Fruit fly (Drosophila melanogaster): Measurements from ENCODE around the gene CG8534.
A peak's percentile ranks its signal among the peaks of the same experiment; 100 is the strongest.

The CG8534 gene

dm6 chr3R:9777941-9778360 lies 34.6 kb upstream of the CG8534 start, which contains the start of gene RpS29 (continued):
- peak in 1 of 2 experiments; percentile 69 for TF ChIP-seq Eip74EF (GFP tag; optimal IDR thresholded peaks at IDR 0.05)
- TF ChIP-seq ssp (GFP tag; IDR thresholded peaks at IDR 0.05) = peak; percentile 49
- TF ChIP-seq CG6175 (GFP tag; IDR thresholded peaks at IDR 0.05) = peak; percentile 84
- TF ChIP-seq Abd-B (GFP tag; optimal IDR thresholded peaks at IDR 0.05) = peak; percentile 40
- peak; percentile 70 for TF ChIP-seq Fer2 (tag; optimal IDR thresholded peaks at IDR 0.05)
- TF ChIP-seq CG14667 (GFP tag; IDR thresholded peaks at IDR 0.05) = peak; percentile 54; the same call in 1 of the 2 replicates
- TF ChIP-seq CG10543 (GFP tag; optimal IDR thresholded peaks at IDR 0.05) = peak; percentile 93
- TF ChIP-seq CG34224 (GFP tag; IDR thresholded peaks at IDR 0.05; ENCODE audit: partially characterized antibody) = peak; percentile 93
- peak; percentile 80 for TF ChIP-seq tx (GFP tag; optimal IDR thresholded peaks at IDR 0.05)
- peak; percentile 85 for TF ChIP-seq Xbp1 (GFP tag; optimal IDR thresholded peaks at IDR 0.05)
- peak; percentile 98 for TF ChIP-seq Ets97D (GFP tag; optimal IDR thresholded peaks at IDR 0.05)
- peak; percentile 84 for TF ChIP-seq CG4282 (GFP tag; optimal IDR thresholded peaks at IDR 0.05)
- peak; percentile 56; the same call in 1 of the 2 replicates for TF ChIP-seq wdn (GFP tag; IDR thresholded peaks at IDR 0.05)
- TF ChIP-seq pzg (GFP tag; optimal IDR thresholded peaks at IDR 0.05) = peak; percentile 100
- TF ChIP-seq sna (GFP tag; IDR thresholded peaks at IDR 0.05; ENCODE audit: partially characterized antibody) = peak; percentile 90
- peak; percentile 84 for TF ChIP-seq CG12391 (tag; optimal IDR thresholded peaks at IDR 0.05)
- peak; percentile 79 for TF ChIP-seq MTF-1 (GFP tag; optimal IDR thresholded peaks at IDR 0.05; ENCODE audit: borderline replicate concordance)
- peak; percentile 86 for TF ChIP-seq tna (GFP tag; IDR thresholded peaks at IDR 0.05; ENCODE audit: partially characterized antibody)
- TF ChIP-seq Lhr (GFP tag; optimal IDR thresholded peaks at IDR 0.05) = peak; percentile 90
- TF ChIP-seq tll (GFP tag; optimal IDR thresholded peaks at IDR 0.05) = no peak
- TF ChIP-seq CG31224 (GFP tag; IDR thresholded peaks at IDR 0.05) = no peak
- peak; percentile 74 for TF ChIP-seq ftz-f1 (GFP tag; optimal IDR thresholded peaks at IDR 0.05)
- no peak for TF ChIP-seq pros (GFP tag; optimal IDR thresholded peaks at IDR 0.05)
- TF ChIP-seq CG43689 (GFP tag; IDR thresholded peaks at IDR 0.05) = no peak
- peak; percentile 88 for TF ChIP-seq CG9609 (GFP tag; optimal IDR thresholded peaks at IDR 0.05)
- TF ChIP-seq Mes4 (GFP tag; optimal IDR thresholded peaks at IDR 0.05) = peak; percentile 84
- peak; percentile 63 for TF ChIP-seq Jarid2 (GFP tag; optimal IDR thresholded peaks at IDR 0.05)
- peak; percentile 74 for TF ChIP-seq H2.0 (GFP tag; IDR thresholded peaks at IDR 0.05)
- TF ChIP-seq Dip2 (GFP tag; IDR thresholded peaks at IDR 0.05) = no peak
- TF ChIP-seq CG13287 (GFP tag; IDR thresholded peaks at IDR 0.05; ENCODE audit: partially characterized antibody) = peak; percentile 97
- peak; percentile 95 for TF ChIP-seq Rfx (GFP tag; IDR thresholded peaks at IDR 0.05)
- TF ChIP-seq repo (GFP tag; optimal IDR thresholded peaks at IDR 0.05) = peak; percentile 71
- 0 out of 2 replicates have a peak, but pooled peaks have one; percentile 33 for TF ChIP-seq CkIIα-i1 (GFP tag; IDR thresholded peaks at IDR 0.05)
- peak; percentile 99 for TF ChIP-seq Med (GFP tag)
- peak; percentile 65 for TF ChIP-seq NK7.1 (GFP tag; optimal IDR thresholded peaks at IDR 0.05)
- peak; percentile 98 for TF ChIP-seq BEAF-32 (GFP tag; optimal IDR thresholded peaks at IDR 0.05)
- peak; percentile 89 for TF ChIP-seq her (GFP tag; optimal IDR thresholded peaks at IDR 0.05)
- TF ChIP-seq caup (GFP tag; optimal IDR thresholded peaks at IDR 0.05; ENCODE audit: severe bottlenecking) = peak; percentile 92
- TF ChIP-seq Stat92E (GFP tag; optimal IDR thresholded peaks at IDR 0.05) = peak in 1 of 3 experiments; percentile 23
- TF ChIP-seq gro (GFP tag; optimal IDR thresholded peaks at IDR 0.05) = peak; percentile 92
- peak; percentile 77 for TF ChIP-seq Dek (tag; optimal IDR thresholded peaks at IDR 0.05)
- peak; percentile 99 for TF ChIP-seq MESR4 (GFP tag; optimal IDR thresholded peaks at IDR 0.05)
- TF ChIP-seq CG9727 (GFP tag; optimal IDR thresholded peaks at IDR 0.05) = peak; percentile 70
- TF ChIP-seq CHES-1-like (GFP tag; optimal IDR thresholded peaks at IDR 0.05) = peak; percentile 93
- TF ChIP-seq hbn (GFP tag; IDR thresholded peaks at IDR 0.05; ENCODE audit: partially characterized antibody) = peak; percentile 96
- no peak for TF ChIP-seq pita (GFP tag; optimal IDR thresholded peaks at IDR 0.05)
- peak; percentile 83 for TF ChIP-seq CG18619 (GFP tag; optimal IDR thresholded peaks at IDR 0.05)
- TF ChIP-seq Nf-YB (GFP tag; optimal IDR thresholded peaks at IDR 0.05) = peak; percentile 49

All from whole organism, embryonic.